Fruit fly (Drosophila melanogaster) whole organism, embryonic: Measurements from ENCODE around the gene CG34278.
A peak's percentile ranks its signal among the peaks of the same experiment; 100 is the strongest.

Source experiments
- Aef1 ChIP-seq: fragments of 200-800 bp; sonication (Bioruptor generic); IDR thresholded peaks from 3 replicates; pipeline ENCODE4 v1.3.6; 2022; ENCODE audit warnings: missing biosample characterization, missing genetic modification characterization
- Bgb ChIP-seq: fragments of 200-800 bp; sonication (Bioruptor generic); IDR thresholded peaks from 2 replicates; pipeline ENCODE4 v1.3.6; 2022; ENCODE audit warnings: missing biosample characterization, missing genetic modification characterization; ENCODE audit not compliant: partially characterized antibody
- BtbVII ChIP-seq: fragments of 200-800 bp; sonication (Bioruptor generic); optimal IDR thresholded peaks from 3 replicates; lab custom pipeline; 2017; ENCODE audit warnings: missing biosample characterization, mild to moderate bottlenecking, missing genetic modification characterization
- CG10147 ChIP-seq: fragments of 200-800 bp; sonication (Bioruptor generic); optimal IDR thresholded peaks from 2 replicates; lab custom pipeline; 2019; ENCODE audit warnings: missing biosample characterization, mild to moderate bottlenecking, missing genetic modification characterization, moderate library complexity
- CG12071 ChIP-seq: fragments of 200-800 bp; sonication (Bioruptor generic); optimal IDR thresholded peaks from 3 replicates; lab custom pipeline; 2018; ENCODE audit warnings: missing biosample characterization, mild to moderate bottlenecking, missing genetic modification characterization
- CG1233 ChIP-seq: fragments of 200-800 bp; sonication (Bioruptor generic); optimal IDR thresholded peaks from 4 replicates; lab custom pipeline; 2018; ENCODE audit warnings: missing biosample characterization, mild to moderate bottlenecking, missing genetic modification characterization
- CG14441 ChIP-seq: fragments of 200-800 bp; sonication (Bioruptor generic); IDR thresholded peaks from 2 replicates; pipeline ENCODE4 v1.3.6; 2022; ENCODE audit warnings: missing biosample characterization, missing genetic modification characterization
- CG1792 ChIP-seq: fragments of 200-800 bp; sonication (Bioruptor generic); optimal IDR thresholded peaks from 2 replicates; lab custom pipeline; 2016; ENCODE audit warnings: missing biosample characterization, missing genetic modification characterization
- CG18262 ChIP-seq: fragments of 200-800 bp; optimal IDR thresholded peaks from 3 replicates; lab custom pipeline; 2019; ENCODE audit warnings: missing biosample characterization, mild to moderate bottlenecking, missing genetic modification characterization, moderate library complexity
- CG32767 ChIP-seq: fragments of 200-800 bp; sonication (Bioruptor generic); IDR thresholded peaks from 2 replicates; pipeline ENCODE4 v1.3.6; 2022; ENCODE audit warnings: missing biosample characterization, missing genetic modification characterization
- CG34224 ChIP-seq: fragments of 200-800 bp; sonication (Bioruptor generic); IDR thresholded peaks from 3 replicates; pipeline ENCODE4 v1.3.6; 2022; ENCODE audit warnings: missing biosample characterization, missing genetic modification characterization; ENCODE audit not compliant: partially characterized antibody
- CG4424 ChIP-seq: fragments of 200-800 bp; sonication (Bioruptor generic); optimal IDR thresholded peaks from 3 replicates; lab custom pipeline; 2016; ENCODE audit warnings: missing biosample characterization, missing genetic modification characterization
- CG6854 ChIP-seq: fragments of 200-800 bp; sonication (Bioruptor generic); optimal IDR thresholded peaks from 3 replicates; lab custom pipeline; 2017; ENCODE audit warnings: missing biosample characterization, mild to moderate bottlenecking, missing genetic modification characterization
- CG7786 ChIP-seq: fragments of 200-800 bp; sonication (Bioruptor generic); optimal IDR thresholded peaks from 2 replicates; lab custom pipeline; 2016; ENCODE audit warnings: missing biosample characterization, missing genetic modification characterization
- CG7987 ChIP-seq: fragments of 200-800 bp; sonication (Bioruptor generic); optimal IDR thresholded peaks from 2 replicates; lab custom pipeline; 2018; ENCODE audit warnings: missing biosample characterization, mild to moderate bottlenecking, missing genetic modification characterization, moderate library complexity
- CG8765 ChIP-seq: fragments of 200-800 bp; sonication (Bioruptor generic); IDR thresholded peaks from 2 replicates; pipeline ENCODE4 v1.3.6; 2022; ENCODE audit warnings: missing biosample characterization, missing genetic modification characterization
- CG8924 ChIP-seq: fragments of 200-800 bp; optimal IDR thresholded peaks from 3 replicates; lab custom pipeline; 2019; ENCODE audit warnings: missing biosample characterization, mild to moderate bottlenecking, missing genetic modification characterization, moderate library complexity
- CG9727 ChIP-seq: fragments of 200-800 bp; sonication (Bioruptor generic); optimal IDR thresholded peaks from 3 replicates; lab custom pipeline; 2017; ENCODE audit warnings: missing biosample characterization, mild to moderate bottlenecking, missing genetic modification characterization
- CG9797 ChIP-seq: fragments of 200-800 bp; sonication (Bioruptor generic); optimal IDR thresholded peaks from 3 replicates; lab custom pipeline; 2018; ENCODE audit warnings: missing biosample characterization, mild to moderate bottlenecking, missing genetic modification characterization
- Dll ChIP-seq: fragments of 200-800 bp; sonication (Bioruptor generic); IDR thresholded peaks from 4 replicates; pipeline ENCODE4 v1.3.6; 2022; ENCODE audit warnings: missing biosample characterization, missing genetic modification characterization; ENCODE audit not compliant: partially characterized antibody
- E2f2 ChIP-seq: fragments of 200-800 bp; sonication (Bioruptor generic); IDR thresholded peaks from 2 replicates; pipeline ENCODE4 v1.3.6; 2022; ENCODE audit warnings: missing biosample characterization, missing genetic modification characterization
- H2.0 ChIP-seq: fragments of 200-800 bp; sonication (Bioruptor generic); IDR thresholded peaks from 2 replicates; pipeline ENCODE4 v1.3.6; 2022; ENCODE audit warnings: missing biosample characterization, missing genetic modification characterization
- HLH54F ChIP-seq: fragments of 200-800 bp; sonication (Bioruptor generic); optimal IDR thresholded peaks from 3 replicates; lab custom pipeline; 2016; ENCODE audit warnings: missing biosample characterization, missing genetic modification characterization
- Mad ChIP-seq: fragments of 200-800 bp; sonication (Bioruptor generic); optimal IDR thresholded peaks from 2 replicates; lab custom pipeline; 2016; ENCODE audit warnings: missing biosample characterization, missing genetic modification characterization
- Neu2 ChIP-seq: fragments of 200-800 bp; sonication (Bioruptor generic); optimal IDR thresholded peaks from 3 replicates; lab custom pipeline; 2016; ENCODE audit warnings: missing biosample characterization, missing genetic modification characterization, borderline replicate concordance
- Oli ChIP-seq: fragments of 200-800 bp; sonication (Bioruptor generic); optimal IDR thresholded peaks from 2 replicates; lab custom pipeline; 2018; ENCODE audit warnings: missing biosample characterization, mild to moderate bottlenecking, missing genetic modification characterization, moderate library complexity
- Scr ChIP-seq: fragments of 200-800 bp; sonication (Bioruptor generic); IDR thresholded peaks from 2 replicates; pipeline ENCODE4 v1.3.6; 2022; ENCODE audit warnings: missing biosample characterization, missing genetic modification characterization; ENCODE audit not compliant: partially characterized antibody
- TFAM ChIP-seq: fragments of 200-800 bp; sonication (Bioruptor generic); optimal IDR thresholded peaks from 2 replicates; lab custom pipeline; 2017; ENCODE audit warnings: missing biosample characterization, missing genetic modification characterization, inconsistent platforms
- amos ChIP-seq: fragments of 200-800 bp; sonication (Bioruptor generic); IDR thresholded peaks from 2 replicates; pipeline ENCODE4 v1.3.6; 2022; ENCODE audit warnings: missing biosample characterization, missing genetic modification characterization; ENCODE audit not compliant: partially characterized antibody
- croc ChIP-seq: fragments of 200-800 bp; sonication (Bioruptor generic); conservative IDR thresholded peaks from 3 replicates; pipeline ENCODE4 v1.3.6; 2022; ENCODE audit warnings: missing biosample characterization, missing genetic modification characterization
- esg ChIP-seq: fragments of 200-800 bp; sonication (Bioruptor generic); conservative IDR thresholded peaks from 2 replicates; pipeline ENCODE4 v1.3.6; 2022; ENCODE audit warnings: missing biosample characterization, missing genetic modification characterization
- fd3F ChIP-seq: fragments of 200-800 bp; sonication (Bioruptor generic); optimal IDR thresholded peaks from 2 replicates; lab custom pipeline; 2018; ENCODE audit warnings: missing biosample characterization, mild to moderate bottlenecking, missing genetic modification characterization, moderate library complexity
- gfzf ChIP-seq: fragments of 200-800 bp; sonication (Bioruptor generic); optimal IDR thresholded peaks from 2 replicates; lab custom pipeline; 2016; ENCODE audit warnings: missing biosample characterization, mild to moderate bottlenecking, missing genetic modification characterization, moderate library complexity
- inv ChIP-seq: fragments of 200-800 bp; sonication (Bioruptor generic); IDR thresholded peaks from 2 replicates; pipeline ENCODE4 v1.3.6; 2022; ENCODE audit warnings: missing biosample characterization, missing genetic modification characterization; ENCODE audit not compliant: partially characterized antibody
- kah ChIP-seq: fragments of 200-800 bp; sonication (Bioruptor generic); optimal IDR thresholded peaks from 2 replicates; lab custom pipeline; 2018; ENCODE audit warnings: missing biosample characterization, mild to moderate bottlenecking, missing genetic modification characterization
- lab ChIP-seq: fragments of 200-800 bp; sonication (Bioruptor generic); optimal IDR thresholded peaks from 3 replicates; lab custom pipeline; 2017; ENCODE audit warnings: missing biosample characterization, missing genetic modification characterization, mild to moderate bottlenecking, moderate library complexity, missing genetic modification reagents
- p53 ChIP-seq: fragments of 200-800 bp; sonication (Bioruptor generic); optimal IDR thresholded peaks from 2 replicates; lab custom pipeline; 2016; ENCODE audit warnings: missing biosample characterization, missing genetic modification characterization
- pan ChIP-seq, 4 experiments: fragments of >200 bp in 3 of 4; fragments of 200-800 bp in 1 of 4; sonication (Bioruptor generic) in 1 of 4; optimal IDR thresholded peaks in 3 of 4; IDR thresholded peaks in 1 of 4; 2 replicates each; pipeline versions ENCODE4 v1.3.6 to Lab custom; 2017 to 2022; ENCODE audit warnings: missing biosample characterization in 2 of 4, missing genetic modification characterization in 2 of 4, mixed read lengths in 1 of 4
- pnt ChIP-seq: fragments of 200-800 bp; sonication (Bioruptor generic); optimal IDR thresholded peaks from 3 replicates; lab custom pipeline; 2016; ENCODE audit warnings: missing biosample characterization, missing genetic modification characterization
- pum ChIP-seq: fragments of 200-800 bp; sonication (Bioruptor generic); optimal IDR thresholded peaks from 2 replicates; lab custom pipeline; 2016; ENCODE audit warnings: missing biosample characterization, missing genetic modification characterization
- pzg ChIP-seq: fragments of 200-800 bp; sonication (Bioruptor generic); optimal IDR thresholded peaks from 3 replicates; lab custom pipeline; 2018; ENCODE audit warnings: missing biosample characterization, mild to moderate bottlenecking, missing genetic modification characterization, moderate library complexity
- rib ChIP-seq: fragments of 200-800 bp; sonication (Bioruptor generic); IDR thresholded peaks from 2 replicates; pipeline ENCODE4 v1.3.6; 2022; ENCODE audit warnings: missing biosample characterization, missing genetic modification characterization
- sens ChIP-seq: fragments of 200-800 bp; sonication (Bioruptor generic); peaks from one replicate; lab custom pipeline; 2016; ENCODE audit warnings: missing biosample characterization, missing genetic modification characterization
- sna ChIP-seq: fragments of 200-800 bp; sonication (Bioruptor generic); IDR thresholded peaks from 2 replicates; pipeline ENCODE4 v1.3.6; 2022; ENCODE audit warnings: missing biosample characterization, missing genetic modification characterization; ENCODE audit not compliant: partially characterized antibody
- sob ChIP-seq: fragments of 200-800 bp; sonication (Bioruptor generic); IDR thresholded peaks from 2 replicates; pipeline ENCODE4 v1.3.6; 2022; ENCODE audit warnings: missing biosample characterization, missing genetic modification characterization
- tin ChIP-seq: fragments of 200-800 bp; sonication (Bioruptor generic); optimal IDR thresholded peaks from 3 replicates; lab custom pipeline; 2016; ENCODE audit warnings: missing biosample characterization, missing genetic modification characterization
- unpg ChIP-seq: fragments of 200-800 bp; sonication (Bioruptor generic); optimal IDR thresholded peaks from 3 replicates; lab custom pipeline; 2018; ENCODE audit warnings: missing biosample characterization, mild to moderate bottlenecking, missing genetic modification characterization, moderate library complexity
- vnd ChIP-seq: fragments of 200-800 bp; sonication (Bioruptor generic); IDR thresholded peaks from 3 replicates; pipeline ENCODE4 v1.3.6; 2022; ENCODE audit warnings: missing biosample characterization, missing genetic modification characterization; ENCODE audit not compliant: partially characterized antibody

The CG34278 gene

DNA sequence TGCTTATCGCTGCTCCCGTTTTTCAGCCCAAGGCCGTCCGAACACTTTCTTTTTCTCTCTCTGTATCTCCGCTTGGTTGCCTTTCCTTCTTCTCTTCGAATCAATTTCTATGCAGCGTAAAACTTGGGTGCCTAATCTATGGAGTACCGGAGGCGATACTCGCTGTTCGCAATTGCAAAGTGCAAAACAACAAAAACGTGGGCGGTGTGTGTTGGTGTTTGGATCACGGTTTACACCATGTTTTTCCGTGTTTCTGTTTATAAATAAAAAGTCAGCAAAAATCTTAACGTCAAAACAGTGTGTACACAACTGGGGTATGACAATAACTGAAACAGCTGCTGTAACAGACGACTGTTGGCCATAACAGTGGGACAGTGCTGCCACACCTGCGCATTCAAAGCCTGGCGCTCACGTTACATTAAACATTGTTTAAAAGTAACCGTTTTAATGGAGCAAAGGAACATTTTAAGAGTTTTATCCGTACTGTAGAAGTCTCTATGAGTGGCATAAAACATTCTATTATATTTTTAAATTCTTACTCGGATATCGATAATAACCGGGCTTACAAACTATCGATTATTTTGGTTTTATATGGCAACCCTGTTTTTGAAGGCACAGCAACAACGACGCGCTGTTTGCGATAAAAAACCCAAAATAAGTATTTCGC is 28.9 kb downstream of the CG34278 start, which contains the start of the genes m-cup and Det (continued):
- no peak for TF ChIP-seq fd3F (GFP tag; lab: Kevin White, UChicago)
- TF ChIP-seq esg (GFP tag; lab: Robert Waterston, UW), result no peak
- no peak for TF ChIP-seq CG14441
- peak; percentile 2 for TF ChIP-seq lab
- TF ChIP-seq sens, result peak; percentile 88
- peak; percentile 9 for TF ChIP-seq CG8924 (tag; lab: Kevin White, UChicago)
- no peak for TF ChIP-seq tin (GFP tag; lab: Kevin White, UChicago)
- peak; percentile 73 for TF ChIP-seq vnd (GFP tag; lab: Robert Waterston, UW)
- no peak for TF ChIP-seq CG6854 (GFP tag; lab: Kevin White, UChicago)
- TF ChIP-seq CG1792, result no peak
- peak; percentile 30 for TF ChIP-seq CG9727 (GFP tag; lab: Kevin White, UChicago)
- TF ChIP-seq croc (GFP tag; lab: Robert Waterston, UW), result no peak
- TF ChIP-seq CG4424 (GFP tag; lab: Kevin White, UChicago), result peak; percentile 8
- peak; percentile 69 for TF ChIP-seq amos
- TF ChIP-seq pum (GFP tag; lab: Kevin White, UChicago), result peak; percentile 6
- TF ChIP-seq H2.0 (GFP tag; lab: Robert Waterston, UW), result no peak
- TF ChIP-seq CG7786 (GFP tag; lab: Kevin White, UChicago), result peak; percentile 5
- no peak for TF ChIP-seq CG8765 (GFP tag; lab: Robert Waterston, UW)
- TF ChIP-seq HLH54F (GFP tag; lab: Kevin White, UChicago), result peak; percentile 1
- no peak for TF ChIP-seq Neu2
- peak; percentile 56 for TF ChIP-seq inv (GFP tag; lab: Robert Waterston, UW)
- TF ChIP-seq CG34224 (GFP tag; lab: Robert Waterston, UW), result peak; percentile 39; the same call in 2 of the 3 replicates
- peak; percentile 76 for TF ChIP-seq pzg
- peak; percentile 18 for TF ChIP-seq gfzf (GFP tag; lab: Kevin White, UChicago)
- TF ChIP-seq Mad (GFP tag; lab: Kevin White, UChicago), result no peak
- TF ChIP-seq BtbVII (GFP tag; lab: Kevin White, UChicago), result no peak
- TF ChIP-seq CG32767, result no peak
- TF ChIP-seq Aef1, result peak; percentile 15; the same call in 1 of the 3 replicates
- peak; percentile 82 for TF ChIP-seq Scr
- 0 out of 2 replicates have a peak, but pooled peaks have one; percentile 7 for TF ChIP-seq sob (GFP tag; lab: Robert Waterston, UW)
- peak; percentile 2 for TF ChIP-seq unpg (GFP tag; lab: Kevin White, UChicago)
- TF ChIP-seq pan (optimal IDR thresholded peaks at IDR 0.05; lab: Kevin White, UChicago), result no peak
- peak in 1 of 2 experiments; percentile 33 for TF ChIP-seq pan (GFP tag; optimal IDR thresholded peaks at IDR 0.05 in 1 of 2, IDR thresholded peaks at IDR 0.05 in 1 of 2)
- TF ChIP-seq TFAM (GFP tag; lab: Kevin White, UChicago), result no peak
- peak; percentile 47 for TF ChIP-seq CG9797
- no peak for TF ChIP-seq CG12071 (GFP tag; lab: Kevin White, UChicago)
- no peak for TF ChIP-seq pnt
- no peak for TF ChIP-seq CG1233
- peak; percentile 89 for TF ChIP-seq E2f2 (GFP tag; lab: Robert Waterston, UW)
- no peak for TF ChIP-seq rib (GFP tag; lab: Robert Waterston, UW)
- no peak for TF ChIP-seq kah (GFP tag; lab: Kevin White, UChicago)
- TF ChIP-seq Dll (GFP tag; lab: Robert Waterston, UW), result peak; percentile 88
- TF ChIP-seq CG7987 (GFP tag; lab: Kevin White, UChicago), result peak; percentile 15
- TF ChIP-seq CG18262 (tag; lab: Kevin White, UChicago), result peak; percentile 3
- no peak for TF ChIP-seq Oli (tag; lab: Kevin White, UChicago)
- TF ChIP-seq p53 (GFP tag; lab: Kevin White, UChicago), result no peak
- TF ChIP-seq sna (GFP tag; lab: Robert Waterston, UW), result peak; percentile 43; the same call in 1 of the 2 replicates
- peak; percentile 10 for TF ChIP-seq CG10147 (GFP tag; lab: Kevin White, UChicago)
- peak; percentile 64 for TF ChIP-seq Bgb
